Worm (Caenorhabditis elegans): ENCODE data around the gene end-3.
"Not testable (repeated sequence)": the region's sequence is repeated elsewhere in the genome, so short reads cannot be mapped to it uniquely, and the experiment has no call there.

- not testable (repeated sequence) for TF ChIP-seq zip-4 (GFP tag; optimal IDR thresholded peaks at IDR 0.05); snpc-4 (tag; optimal IDR thresholded peaks at IDR 0.05); fkh-4 (tag; optimal IDR thresholded peaks at IDR 0.05; ENCODE audit: borderline replicate concordance); ztf-4 (tag; optimal IDR thresholded peaks at IDR 0.05); aly-2 (tag; optimal IDR thresholded peaks at IDR 0.05); nhr-28 (tag; optimal IDR thresholded peaks at IDR 0.05); sup-37 (GFP tag; optimal IDR thresholded peaks at IDR 0.05); dpl-1 (GFP tag; optimal IDR thresholded peaks at IDR 0.05); isw-1 (GFP tag; IDR thresholded peaks at IDR 0.05)
These were observed 34.8 kb downstream of the end-3 start, which contains the start of gene F58D12.1 for ce11 chrV:14049274-14049673.
